Worm (Caenorhabditis elegans) whole organism, young adult: ENCODE results near the gene nmat-1.

Experiments
- F33H1.4 ChIP-seq: fragments of 200-800 bp; sonication (Bioruptor generic); IDR thresholded peaks from 2 replicates; pipeline ENCODE4 v1.3.6; 2022; ENCODE audit warnings: missing genetic modification reagents, missing genetic modification characterization, missing compliant biosample characterization
- F55B11.4 ChIP-seq: sonication (generic microtip); optimal IDR thresholded peaks from 2 replicates; lab custom pipeline; 2016; ENCODE audit warnings: missing compliant biosample characterization, missing genetic modification characterization, borderline replicate concordance; ENCODE audit not compliant: insufficient read depth
- F57C9.4 ChIP-seq: sonication (generic microtip); optimal IDR thresholded peaks from 2 replicates; lab custom pipeline; 2017; ENCODE audit warnings: mild to moderate bottlenecking, missing genetic modification characterization, missing compliant biosample characterization
- K11D2.4 ChIP-seq: fragments of 200-800 bp; sonication (Bioruptor generic); IDR thresholded peaks from 2 replicates; pipeline ENCODE4 v1.3.6; 2022; ENCODE audit warnings: missing genetic modification reagents, missing genetic modification characterization, missing compliant biosample characterization
- K12H6.12 ChIP-seq: fragments of 200-800 bp; sonication (Bioruptor generic); optimal IDR thresholded peaks from 2 replicates; lab custom pipeline; 2018; ENCODE audit warnings: mild to moderate bottlenecking, missing genetic modification characterization, missing compliant biosample characterization
- Y56A3A.18 ChIP-seq: fragments of 200-800 bp; sonication (Bioruptor generic); IDR thresholded peaks from 2 replicates; pipeline ENCODE4 v1.3.6; 2022; ENCODE audit warnings: missing genetic modification reagents, missing genetic modification characterization, missing compliant biosample characterization
- ZK185.1 ChIP-seq: sonication (generic microtip); optimal IDR thresholded peaks from 2 replicates; lab custom pipeline; 2016; ENCODE audit warnings: mild to moderate bottlenecking, missing genetic modification characterization, missing compliant biosample characterization; ENCODE audit not compliant: poor library complexity, severe bottlenecking
- akir-1 ChIP-seq: fragments of 200-800 bp; sonication (Bioruptor generic); optimal IDR thresholded peaks from 2 replicates; lab custom pipeline; 2018; ENCODE audit warnings: mild to moderate bottlenecking, missing genetic modification characterization, moderate library complexity, missing compliant biosample characterization
- ama-1 ChIP-seq, 3 experiments: fragments of 150-350 bp in 1 of 3; sonication (generic microtip) in 2 of 3; optimal IDR thresholded peaks; 2 replicates each; lab custom pipeline; 2014 to 2018; ENCODE audit warnings: missing biosample characterization in 2 of 3, missing genetic modification characterization in 2 of 3, missing genetic modification reagents in 2 of 3
- atf-7 ChIP-seq: sonication (generic microtip); optimal IDR thresholded peaks from 2 replicates; lab custom pipeline; 2017; ENCODE audit warnings: mild to moderate bottlenecking, missing genetic modification characterization, missing compliant biosample characterization
- ceh-40 ChIP-seq: fragments of 200-800 bp; sonication (Bioruptor generic); IDR thresholded peaks from 2 replicates; pipeline ENCODE4 v1.3.6; 2022; ENCODE audit warnings: missing genetic modification characterization, missing compliant biosample characterization
- ceh-79 ChIP-seq: sonication (generic microtip); optimal IDR thresholded peaks from 2 replicates; lab custom pipeline; 2017; ENCODE audit warnings: mild to moderate bottlenecking, missing genetic modification characterization, missing compliant biosample characterization
- chd-7 ChIP-seq: sonication (generic microtip); optimal IDR thresholded peaks from 2 replicates; lab custom pipeline; 2016; ENCODE audit warnings: mild to moderate bottlenecking, missing genetic modification characterization, moderate library complexity, missing compliant biosample characterization
- dox-1 ChIP-seq: fragments of 200-800 bp; sonication (Bioruptor generic); IDR thresholded peaks from 2 replicates; pipeline ENCODE4 v1.3.6; 2022; ENCODE audit warnings: missing genetic modification reagents, missing genetic modification characterization, missing compliant biosample characterization
- egl-44 ChIP-seq: fragments of 200-800 bp; sonication (Bioruptor generic); IDR thresholded peaks from 2 replicates; pipeline ENCODE4 v1.3.6; 2022; ENCODE audit warnings: missing genetic modification reagents, missing genetic modification characterization, missing compliant biosample characterization
- fkh-3 ChIP-seq: sonication (generic microtip); optimal IDR thresholded peaks from 2 replicates; lab custom pipeline; 2016; ENCODE audit warnings: mild to moderate bottlenecking, missing genetic modification characterization, missing compliant biosample characterization
- hlh-12 ChIP-seq: sonication (generic microtip); optimal IDR thresholded peaks from 2 replicates; lab custom pipeline; 2016; ENCODE audit warnings: missing genetic modification characterization, missing compliant biosample characterization
- lin-40 ChIP-seq: sonication (generic microtip); optimal IDR thresholded peaks from 2 replicates; lab custom pipeline; 2016; ENCODE audit warnings: missing genetic modification characterization, mild to moderate bottlenecking, missing compliant biosample characterization, missing genotype, missing genetic modification reagents
- lin-54 ChIP-seq: fragments of 200-800 bp; sonication (Bioruptor generic); optimal IDR thresholded peaks from 2 replicates; lab custom pipeline; 2018; ENCODE audit warnings: mild to moderate bottlenecking, missing genetic modification characterization, missing compliant biosample characterization
- lir-1 ChIP-seq: fragments of 200-800 bp; sonication (Bioruptor generic); conservative IDR thresholded peaks from 2 replicates; pipeline ENCODE4 v1.3.6; 2022; ENCODE audit warnings: missing genetic modification reagents, missing genetic modification characterization, missing compliant biosample characterization
- madf-10 ChIP-seq: sonication (generic microtip); optimal IDR thresholded peaks from 2 replicates; lab custom pipeline; 2016; ENCODE audit warnings: mild to moderate bottlenecking, missing genetic modification characterization, missing compliant biosample characterization
- mcd-1 ChIP-seq: fragments of 200-800 bp; sonication (Bioruptor generic); IDR thresholded peaks from 2 replicates; pipeline ENCODE4 v1.3.6; 2022; ENCODE audit warnings: missing genetic modification reagents, missing genetic modification characterization, missing compliant biosample characterization
- mes-4 ChIP-seq: sonication (generic microtip); optimal IDR thresholded peaks from 2 replicates; lab custom pipeline; 2016; ENCODE audit warnings: missing genotype, missing genetic modification characterization, missing compliant biosample characterization
- nfya-1 ChIP-seq: sonication (generic microtip); optimal IDR thresholded peaks from 2 replicates; lab custom pipeline; 2017; ENCODE audit warnings: antibody characterized with exemption, missing compliant biosample characterization, missing genetic modification characterization, borderline replicate concordance; ENCODE audit not compliant: insufficient read depth
- nfya-2 ChIP-seq: fragments of 200-800 bp; sonication (Bioruptor generic); IDR thresholded peaks from 2 replicates; pipeline ENCODE4 v1.3.6; 2022; ENCODE audit warnings: missing genetic modification reagents, missing genetic modification characterization, missing compliant biosample characterization
- nfyb-1 ChIP-seq: fragments of 200-800 bp; sonication (Bioruptor generic); IDR thresholded peaks from 2 replicates; pipeline ENCODE4 v1.3.6; 2022; ENCODE audit warnings: missing genetic modification reagents, missing genetic modification characterization, missing compliant biosample characterization
- nhr-120 ChIP-seq: fragments of 200-800 bp; sonication (Bioruptor generic); IDR thresholded peaks from 2 replicates; pipeline ENCODE4 v1.3.6; 2022; ENCODE audit warnings: missing genetic modification characterization, missing compliant biosample characterization
- nhr-80 ChIP-seq: sonication (generic microtip); optimal IDR thresholded peaks from 2 replicates; lab custom pipeline; 2016; ENCODE audit warnings: missing genetic modification characterization, missing compliant biosample characterization
- nhr-90 ChIP-seq: sonication (generic microtip); optimal IDR thresholded peaks from 2 replicates; lab custom pipeline; 2016; ENCODE audit warnings: missing genotype, mild to moderate bottlenecking, missing genetic modification characterization, missing compliant biosample characterization
- rpc-1 ChIP-seq, 2 experiments: fragments of 150-350 bp in 1 of 2; sonication (generic microtip) in 1 of 2; optimal IDR thresholded peaks; 2 replicates each; lab custom pipeline; 2014 to 2018; ENCODE audit warnings: missing biosample characterization in 1 of 2, missing genetic modification characterization in 1 of 2, missing genetic modification reagents in 1 of 2, missing genotype in 1 of 2
- tbp1 ChIP-seq: fragments of 200-800 bp; sonication (Bioruptor generic); optimal IDR thresholded peaks from 2 replicates; lab custom pipeline; 2018; ENCODE audit warnings: mild to moderate bottlenecking, missing genetic modification characterization, missing compliant biosample characterization
- tlf-1 ChIP-seq: fragments of 200-800 bp; sonication (Bioruptor generic); optimal IDR thresholded peaks from 2 replicates; lab custom pipeline; 2018; ENCODE audit warnings: mild to moderate bottlenecking, missing genetic modification characterization, missing compliant biosample characterization
- ztf-18 ChIP-seq: sonication (generic microtip); optimal IDR thresholded peaks from 2 replicates; lab custom pipeline; 2016; ENCODE audit warnings: missing genotype, mild to moderate bottlenecking, missing genetic modification characterization, missing compliant biosample characterization
- ztf-26 ChIP-seq: sonication (generic microtip); optimal IDR thresholded peaks from 2 replicates; lab custom pipeline; 2017; ENCODE audit warnings: missing genetic modification characterization, missing compliant biosample characterization

nmat-1 gene

ce11 chrX:11965663-11966304, 52.1 kb downstream of the nmat-1 start, which contains the start of gene sams-1:
TSS of gene sams-1 (plus strand) at chrX:11965962.
- TF ChIP-seq Y56A3A.18 (GFP tag; lab: Robert Waterston, UW) (no peak), ZK185.1 (tag; lab: Kevin White, UChicago) (no peak), nhr-80 (tag; lab: Kevin White, UChicago) (peak; percentile 8), F33H1.4 (GFP tag; lab: Robert Waterston, UW) (no peak), egl-44 (GFP tag; lab: Robert Waterston, UW) (no peak), ama-1 (optimal IDR thresholded peaks at IDR 0.05; lab: Kevin White, UChicago) (peak; percentile 77), ama-1 (GFP tag; optimal IDR thresholded peaks at IDR 0.05; lab: Kevin White, UChicago) (no peak), akir-1 (no peak), fkh-3 (tag; lab: Kevin White, UChicago) (no peak), rpc-1 (optimal IDR thresholded peaks at IDR 0.05; lab: Kevin White, UChicago) (no peak), rpc-1 (tag; optimal IDR thresholded peaks at IDR 0.05; lab: Kevin White, UChicago) (no peak), dox-1 (0 out of 2 replicates have a peak, but pooled peaks have one; percentile 6), F57C9.4 (tag; lab: Kevin White, UChicago) (no peak), tlf-1 (GFP tag; lab: Kevin White, UChicago) (no peak), mcd-1 (no peak), hlh-12 (tag; lab: Kevin White, UChicago) (no peak), ceh-40 (GFP tag; lab: Robert Waterston, UW) (no peak), tbp1 (GFP tag; lab: Kevin White, UChicago) (no peak), lin-54 (GFP tag; lab: Kevin White, UChicago) (no peak), ceh-79 (tag; lab: Kevin White, UChicago) (no peak), mes-4 (tag; lab: Kevin White, UChicago) (no peak), nhr-120 (GFP tag; lab: Robert Waterston, UW) (no peak)
- TF ChIP-seq, all 124 proteins: peak for 3

ce11 chrX:11965163-11965562, 52.7 kb downstream of the nmat-1 start:
- no peak for TF ChIP-seq nhr-90 (tag; lab: Kevin White, UChicago)
- TF ChIP-seq atf-7 (tag; lab: Kevin White, UChicago): no peak
- no peak for TF ChIP-seq nfyb-1

- TF ChIP-seq lin-40 (peak; percentile 7), nfya-1 (tag; lab: Kevin White, UChicago) (no peak), nhr-80 (tag; lab: Kevin White, UChicago) (peak; percentile 81), F55B11.4 (tag; lab: Kevin White, UChicago) (no peak), K11D2.4 (no peak), K12H6.12 (tag; lab: Kevin White, UChicago) (no peak), madf-10 (tag; lab: Kevin White, UChicago) (no peak), ZK185.1 (tag; lab: Kevin White, UChicago) (no peak), ztf-18 (tag; lab: Kevin White, UChicago) (no peak), chd-7 (tag; lab: Kevin White, UChicago) (no peak), lir-1 (no peak), nfya-2 (GFP tag; lab: Robert Waterston, UW) (no peak), ztf-26 (tag; lab: Kevin White, UChicago) (peak; percentile 4)
Observed at ce11 chrX:11964555-11964954, 53.3 kb downstream of the nmat-1 start.
